Fruit fly (Drosophila melanogaster): ENCODE measurements around the gene CG6015.

Gene CG6015

dm6 chr3R:22057083-22057482 lies 23.0 kb upstream of the CG6015 start:
- TF ChIP-seq net (GFP tag; optimal IDR thresholded peaks at IDR 0.05) (no peak), Eip75B (GFP tag; optimal IDR thresholded peaks at IDR 0.05) (no peak), Eip93F (GFP tag; optimal IDR thresholded peaks at IDR 0.05) (no peak), CG1621 (tag; optimal IDR thresholded peaks at IDR 0.05) (no peak), pdm3 (GFP tag; optimal IDR thresholded peaks at IDR 0.05) (no peak), Sox102F (GFP tag; optimal IDR thresholded peaks at IDR 0.05) (peak; percentile 3), fkh (GFP tag; optimal IDR thresholded peaks at IDR 0.05) (peak; percentile 70), CG15336 (GFP tag; IDR thresholded peaks at IDR 0.05) (no peak), acj6 (GFP tag; optimal IDR thresholded peaks at IDR 0.05) (no peak)

dm6 chr3R:22053740-22054139 lies 19.7 kb upstream of the CG6015 start:
- no peak for TF ChIP-seq ss (GFP tag; optimal IDR thresholded peaks at IDR 0.05)
- TF ChIP-seq CG32006 (GFP tag; optimal IDR thresholded peaks at IDR 0.05), result no peak
- no peak for TF ChIP-seq Met (GFP tag; optimal IDR thresholded peaks at IDR 0.05)
- TF ChIP-seq CG10631 (GFP tag; optimal IDR thresholded peaks at IDR 0.05), result no peak
- no peak for TF ChIP-seq Gug (GFP tag; IDR thresholded peaks at IDR 0.05)
- peak; percentile 30 for TF ChIP-seq fkh (GFP tag; optimal IDR thresholded peaks at IDR 0.05)

dm6 chr3R:22053202-22053601 lies 19.1 kb upstream of the CG6015 start:
- TF ChIP-seq CG6808 (GFP tag; optimal IDR thresholded peaks at IDR 0.05) (no peak), Met (GFP tag; optimal IDR thresholded peaks at IDR 0.05) (no peak), fkh (GFP tag; optimal IDR thresholded peaks at IDR 0.05) (no peak), dsx (GFP tag; optimal IDR thresholded peaks at IDR 0.05; ENCODE audit: poor library complexity, severe bottlenecking) (no peak), CG6163 (GFP tag; IDR thresholded peaks at IDR 0.05) (no peak), CG8632 (GFP tag; optimal IDR thresholded peaks at IDR 0.05) (no peak), vri (GFP tag; optimal IDR thresholded peaks at IDR 0.05) (no peak), cyc (GFP tag; optimal IDR thresholded peaks at IDR 0.05) (no peak), Hr39 (GFP tag; optimal IDR thresholded peaks at IDR 0.05) (no peak), ss (GFP tag; optimal IDR thresholded peaks at IDR 0.05) (no peak), Hr4 (GFP tag; optimal IDR thresholded peaks at IDR 0.05) (no peak)

dm6 chr3R:22052235-22052634 lies 18.1 kb upstream of the CG6015 start:
- TF ChIP-seq dsx (GFP tag; optimal IDR thresholded peaks at IDR 0.05; ENCODE audit: poor library complexity, severe bottlenecking), result peak; percentile 17
- TF ChIP-seq lz (GFP tag; optimal IDR thresholded peaks at IDR 0.05), result no peak

dm6 chr3R:22049134-22049796 lies 15.2 kb upstream of the CG6015 start:
- TF ChIP-seq CG8632 (GFP tag; optimal IDR thresholded peaks at IDR 0.05) (peak; percentile 31), Blimp-1 (GFP tag; optimal IDR thresholded peaks at IDR 0.05) (no peak), CG6808 (GFP tag; optimal IDR thresholded peaks at IDR 0.05) (peak; percentile 23), fd85E (GFP tag; optimal IDR thresholded peaks at IDR 0.05) (no peak), svp (GFP tag) (no peak), CG6792 (GFP tag; optimal IDR thresholded peaks at IDR 0.05) (peak; percentile 29), vri (GFP tag; optimal IDR thresholded peaks at IDR 0.05) (peak; percentile 1), CG4318 (GFP tag; optimal IDR thresholded peaks at IDR 0.05) (peak; percentile 61), esn (GFP tag; optimal IDR thresholded peaks at IDR 0.05) (peak; percentile 53), CG16779 (tag; optimal IDR thresholded peaks at IDR 0.05) (peak; percentile 6), dsx (GFP tag; optimal IDR thresholded peaks at IDR 0.05; ENCODE audit: poor library complexity, severe bottlenecking) (peak; percentile 62), CG8119 (GFP tag; IDR thresholded peaks at IDR 0.05) (peak; percentile 85), Lpt (GFP tag; optimal IDR thresholded peaks at IDR 0.05) (peak; percentile 65), CG11294 (GFP tag; IDR thresholded peaks at IDR 0.05) (peak; percentile 60), net (GFP tag; optimal IDR thresholded peaks at IDR 0.05) (peak; percentile 62), Met (GFP tag; optimal IDR thresholded peaks at IDR 0.05) (peak; percentile 39), cyc (GFP tag; optimal IDR thresholded peaks at IDR 0.05) (peak; percentile 5), CG11762 (GFP tag; optimal IDR thresholded peaks at IDR 0.05; ENCODE audit: insufficient read depth) (peak; percentile 28), CG34406 (GFP tag; optimal IDR thresholded peaks at IDR 0.05) (no peak), CG1621 (tag; optimal IDR thresholded peaks at IDR 0.05) (no peak), Hr38 (GFP tag; optimal IDR thresholded peaks at IDR 0.05) (no peak), spab (GFP tag; optimal IDR thresholded peaks at IDR 0.05) (peak; percentile 41), CG7368 (GFP tag; optimal IDR thresholded peaks at IDR 0.05) (no peak), pdm3 (GFP tag; optimal IDR thresholded peaks at IDR 0.05) (peak; percentile 51), CG6276 (GFP tag; optimal IDR thresholded peaks at IDR 0.05) (peak; percentile 66), Sox15 (GFP tag; optimal IDR thresholded peaks at IDR 0.05) (no peak), lz (GFP tag; optimal IDR thresholded peaks at IDR 0.05) (peak; percentile 15), CG10631 (GFP tag; optimal IDR thresholded peaks at IDR 0.05) (peak; percentile 56), Eip93F (GFP tag; optimal IDR thresholded peaks at IDR 0.05) (no peak), topi (GFP tag; optimal IDR thresholded peaks at IDR 0.05) (peak; percentile 31)

Data from whole organism, prepupa.